Worm (Caenorhabditis elegans) whole organism, L3 larva: ENCODE measurements around the gene Y50D4B.4.

ENCODE experiments used
- ceh-28 ChIP-seq: fragments of 150-350 bp; optimal IDR thresholded peaks from 2 replicates; lab custom pipeline; 2014; ENCODE audit warnings: missing biosample characterization, missing genetic modification reagents, missing genetic modification characterization
- daf-12 ChIP-seq: fragments of 150-350 bp; optimal IDR thresholded peaks from 2 replicates; lab custom pipeline; 2014; ENCODE audit warnings: missing biosample characterization, missing genetic modification reagents, missing genetic modification characterization
- egl-27 ChIP-seq: sonication (generic microtip); optimal IDR thresholded peaks from 4 replicates; lab custom pipeline; 2017; ENCODE audit warnings: missing biosample characterization, missing genetic modification reagents, missing genetic modification characterization
- elt-1 ChIP-seq: fragments of 150-350 bp; optimal IDR thresholded peaks from 2 replicates; lab custom pipeline; 2014; ENCODE audit warnings: missing biosample characterization, missing genetic modification characterization
- elt-2 ChIP-seq: sonication (generic microtip); optimal IDR thresholded peaks from 2 replicates; lab custom pipeline; 2016; ENCODE audit warnings: missing genetic modification reagents, mild to moderate bottlenecking, missing genetic modification characterization, missing compliant biosample characterization
- lin-39 ChIP-seq: fragments of 150-350 bp; optimal IDR thresholded peaks from 2 replicates; lab custom pipeline; 2018; ENCODE audit warnings: missing biosample characterization, missing genetic modification reagents, missing genetic modification characterization
- nfya-1 ChIP-seq: sonication (generic microtip); optimal IDR thresholded peaks from 2 replicates; lab custom pipeline; 2017; ENCODE audit warnings: missing genetic modification characterization, mild to moderate bottlenecking, missing compliant biosample characterization, antibody characterized with exemption, moderate library complexity; ENCODE audit not compliant: insufficient read depth
- nhr-28 ChIP-seq: fragments of 150-350 bp; optimal IDR thresholded peaks from 2 replicates; lab custom pipeline; 2014; ENCODE audit warnings: missing biosample characterization, missing genetic modification characterization
- nhr-76 ChIP-seq: fragments of 150-350 bp; sonication (generic microtip); optimal IDR thresholded peaks from 5 replicates; lab custom pipeline; 2014; ENCODE audit warnings: missing biosample characterization, missing genetic modification characterization
- pha-4 ChIP-seq: fragments of 150-350 bp; optimal IDR thresholded peaks from 2 replicates; lab custom pipeline; 2014; ENCODE audit warnings: missing biosample characterization, missing genetic modification reagents, missing genetic modification characterization
- tbx-2 ChIP-seq: sonication (generic microtip); optimal IDR thresholded peaks from 2 replicates; lab custom pipeline; 2016; ENCODE audit warnings: mild to moderate bottlenecking, missing genetic modification characterization, missing compliant biosample characterization
- unc-62 ChIP-seq: fragments of 150-350 bp; sonication (generic microtip); optimal IDR thresholded peaks from 4 replicates; lab custom pipeline; 2014; ENCODE audit warnings: missing biosample characterization, missing genetic modification reagents, missing genetic modification characterization
- zag-1 ChIP-seq: fragments of 150-350 bp; optimal IDR thresholded peaks from 2 replicates; lab custom pipeline; 2014; ENCODE audit warnings: missing biosample characterization, missing genetic modification characterization
- ztf-11 ChIP-seq: fragments of 150-350 bp; optimal IDR thresholded peaks from 2 replicates; lab custom pipeline; 2014; ENCODE audit warnings: missing biosample characterization, missing genetic modification characterization

- TF ChIP-seq tbx-2 (no peak), nhr-76 (tag; lab: Kevin White, UChicago) (no peak), egl-27 (tag; lab: Kevin White, UChicago) (no peak), ceh-28 (no peak), unc-62 (GFP tag; lab: Kevin White, UChicago) (no peak), ztf-11 (tag; lab: Kevin White, UChicago) (no peak), nhr-28 (tag; lab: Kevin White, UChicago) (no peak), nfya-1 (no peak), pha-4 (no peak), daf-12 (no peak), lin-39 (tag; lab: Kevin White, UChicago) (no peak), elt-1 (no peak), zag-1 (tag; lab: Kevin White, UChicago) (no peak), elt-2 (no peak)
Observed at ce11 chrV:1052559-1053064, 39.8 kb upstream of the Y50D4B.4 start, which contains the start of gene K10C9.4.
